Worm (Caenorhabditis elegans) whole organism, young adult: ENCODE measurements around the gene atl-1.

Source experiments
- B0019.2 ChIP-seq: fragments of 200-800 bp; sonication (Bioruptor generic); conservative IDR thresholded peaks from 2 replicates; pipeline ENCODE4 v1.3.6; 2022; ENCODE audit warnings: missing genetic modification reagents, missing genetic modification characterization, missing compliant biosample characterization
- B0035.1 ChIP-seq: sonication (generic microtip); optimal IDR thresholded peaks from 2 replicates; lab custom pipeline; 2016; ENCODE audit warnings: missing genetic modification characterization, mild to moderate bottlenecking, missing compliant biosample characterization, missing genotype, missing genetic modification reagents
- C06A6.2 ChIP-seq: fragments of 200-800 bp; sonication (Bioruptor generic); conservative IDR thresholded peaks from 2 replicates; pipeline ENCODE4 v1.3.6; 2022; ENCODE audit warnings: missing genetic modification characterization, missing compliant biosample characterization
- F23B12.7 ChIP-seq: sonication (generic microtip); optimal IDR thresholded peaks from 2 replicates; lab custom pipeline; 2017; ENCODE audit warnings: missing genetic modification characterization, mild to moderate bottlenecking, missing compliant biosample characterization, antibody characterized with exemption, moderate library complexity; ENCODE audit not compliant: insufficient read depth
- F33H1.4 ChIP-seq: fragments of 200-800 bp; sonication (Bioruptor generic); IDR thresholded peaks from 2 replicates; pipeline ENCODE4 v1.3.6; 2022; ENCODE audit warnings: missing genetic modification reagents, missing genetic modification characterization, missing compliant biosample characterization
- F39B2.1 ChIP-seq: fragments of 200-800 bp; sonication (Bioruptor generic); IDR thresholded peaks from 2 replicates; pipeline ENCODE4 v1.3.6; 2022; ENCODE audit warnings: missing genetic modification reagents, missing genetic modification characterization, missing compliant biosample characterization
- F57C9.4 ChIP-seq: sonication (generic microtip); optimal IDR thresholded peaks from 2 replicates; lab custom pipeline; 2017; ENCODE audit warnings: mild to moderate bottlenecking, missing genetic modification characterization, missing compliant biosample characterization
- Y53G8AR.9 ChIP-seq: fragments of 200-800 bp; sonication (Bioruptor generic); conservative IDR thresholded peaks from 2 replicates; pipeline ENCODE4 v1.3.6; 2022; ENCODE audit warnings: missing genetic modification reagents, missing genetic modification characterization, missing compliant biosample characterization
- Y79H2A.3 ChIP-seq: fragments of 200-800 bp; sonication (Bioruptor generic); conservative IDR thresholded peaks from 2 replicates; pipeline ENCODE4 v1.3.6; 2022; ENCODE audit warnings: missing genetic modification reagents, missing genetic modification characterization, missing compliant biosample characterization
- ZK185.1 ChIP-seq: sonication (generic microtip); optimal IDR thresholded peaks from 2 replicates; lab custom pipeline; 2016; ENCODE audit warnings: mild to moderate bottlenecking, missing genetic modification characterization, missing compliant biosample characterization; ENCODE audit not compliant: poor library complexity, severe bottlenecking
- ama-1 ChIP-seq, 3 experiments: fragments of 150-350 bp in 1 of 3; sonication (generic microtip) in 2 of 3; optimal IDR thresholded peaks; 2 replicates each; lab custom pipeline; 2014 to 2018; ENCODE audit warnings: missing biosample characterization in 2 of 3, missing genetic modification characterization in 2 of 3, missing genetic modification reagents in 2 of 3
- aptf-2 ChIP-seq: fragments of 200-800 bp; sonication (Bioruptor generic); conservative IDR thresholded peaks from 2 replicates; pipeline ENCODE4 v1.3.6; 2022; ENCODE audit warnings: missing genetic modification reagents, missing genetic modification characterization, missing compliant biosample characterization
- athp-1 ChIP-seq: sonication (generic microtip); optimal IDR thresholded peaks from 2 replicates; lab custom pipeline; 2017; ENCODE audit warnings: mild to moderate bottlenecking, missing genetic modification characterization, missing compliant biosample characterization
- ccch-3 ChIP-seq: fragments of 200-800 bp; sonication (Bioruptor generic); optimal IDR thresholded peaks from 2 replicates; lab custom pipeline; 2018; ENCODE audit warnings: mild to moderate bottlenecking, missing genetic modification characterization, missing compliant biosample characterization
- cebp-2 ChIP-seq: fragments of 200-800 bp; sonication (Bioruptor generic); IDR thresholded peaks from 2 replicates; pipeline ENCODE4 v1.3.6; 2022; ENCODE audit warnings: missing genetic modification characterization, missing compliant biosample characterization
- ceh-100 ChIP-seq: fragments of 200-800 bp; sonication (Bioruptor generic); IDR thresholded peaks from 2 replicates; pipeline ENCODE4 v1.3.6; 2022; ENCODE audit warnings: missing genetic modification reagents, missing genetic modification characterization, missing compliant biosample characterization
- ceh-40 ChIP-seq: fragments of 200-800 bp; sonication (Bioruptor generic); IDR thresholded peaks from 2 replicates; pipeline ENCODE4 v1.3.6; 2022; ENCODE audit warnings: missing genetic modification characterization, missing compliant biosample characterization
- chd-7 ChIP-seq: sonication (generic microtip); optimal IDR thresholded peaks from 2 replicates; lab custom pipeline; 2016; ENCODE audit warnings: mild to moderate bottlenecking, missing genetic modification characterization, moderate library complexity, missing compliant biosample characterization
- dpff-1 ChIP-seq: sonication (generic microtip); optimal IDR thresholded peaks from 2 replicates; lab custom pipeline; 2017; ENCODE audit warnings: mild to moderate bottlenecking, missing genetic modification characterization, missing compliant biosample characterization
- dpl-1 ChIP-seq: fragments of 150-350 bp; optimal IDR thresholded peaks from 2 replicates; lab custom pipeline; 2014; ENCODE audit warnings: missing biosample characterization, missing genetic modification reagents, missing genetic modification characterization
- egl-18 ChIP-seq: fragments of 200-800 bp; sonication (Bioruptor generic); IDR thresholded peaks from 2 replicates; pipeline ENCODE4 v1.3.6; 2022; ENCODE audit warnings: missing genetic modification reagents, missing genetic modification characterization, missing compliant biosample characterization
- egl-44 ChIP-seq: fragments of 200-800 bp; sonication (Bioruptor generic); IDR thresholded peaks from 2 replicates; pipeline ENCODE4 v1.3.6; 2022; ENCODE audit warnings: missing genetic modification reagents, missing genetic modification characterization, missing compliant biosample characterization
- egrh-3 ChIP-seq: fragments of 200-800 bp; sonication (Bioruptor generic); IDR thresholded peaks from 2 replicates; pipeline ENCODE4 v1.3.6; 2022; ENCODE audit warnings: missing genetic modification reagents, missing genetic modification characterization, missing compliant biosample characterization
- him-1 ChIP-seq: sonication (generic microtip); optimal IDR thresholded peaks from 2 replicates; lab custom pipeline; 2016; ENCODE audit warnings: missing genotype, missing genetic modification reagents, missing genetic modification characterization, missing compliant biosample characterization
- hlh-26 ChIP-seq: fragments of 200-800 bp; sonication (Bioruptor generic); conservative IDR thresholded peaks from 2 replicates; pipeline ENCODE4 v1.3.6; 2022; ENCODE audit warnings: missing genetic modification reagents, missing genetic modification characterization, missing compliant biosample characterization
- hrde-1 ChIP-seq: sonication (generic microtip); optimal IDR thresholded peaks from 2 replicates; lab custom pipeline; 2016; ENCODE audit warnings: missing genetic modification characterization, mild to moderate bottlenecking, missing compliant biosample characterization, moderate library complexity, missing genotype, missing genetic modification reagents, borderline replicate concordance
- hsf-1 ChIP-seq: fragments of 200-800 bp; sonication (Bioruptor generic); IDR thresholded peaks from 2 replicates; pipeline ENCODE4 v1.3.6; 2022; ENCODE audit warnings: missing genetic modification reagents, missing genetic modification characterization, missing compliant biosample characterization
- lag-1 ChIP-seq: fragments of 200-800 bp; sonication (Bioruptor generic); IDR thresholded peaks from 2 replicates; pipeline ENCODE4 v1.3.6; 2022; ENCODE audit warnings: missing genetic modification reagents, missing genetic modification characterization, missing compliant biosample characterization
- let-526 ChIP-seq: fragments of 200-800 bp; sonication (Bioruptor generic); IDR thresholded peaks from 2 replicates; pipeline ENCODE4 v1.3.6; 2022; ENCODE audit warnings: missing genetic modification reagents, missing genetic modification characterization, missing compliant biosample characterization
- let-607 ChIP-seq, 2 experiments: fragments of 200-800 bp in 1 of 2; sonication (Bioruptor generic) in 1 of 2; sonication (generic microtip) in 1 of 2; optimal IDR thresholded peaks; 2 replicates each; lab custom pipeline; 2016 to 2018; ENCODE audit warnings: mild to moderate bottlenecking in 2 of 2, missing compliant biosample characterization in 2 of 2, missing genetic modification characterization in 2 of 2, moderate library complexity in 2 of 2, missing genotype in 1 of 2
- lsy-27 ChIP-seq: sonication (generic microtip); optimal IDR thresholded peaks from 2 replicates; lab custom pipeline; 2017; ENCODE audit warnings: missing genetic modification characterization, mild to moderate bottlenecking, missing compliant biosample characterization, antibody characterized with exemption, missing genotype, borderline replicate concordance; ENCODE audit not compliant: insufficient read depth
- madf-6 ChIP-seq: fragments of 200-800 bp; sonication (Bioruptor generic); IDR thresholded peaks from 2 replicates; pipeline ENCODE4 v1.3.6; 2022; ENCODE audit warnings: missing genetic modification reagents, missing genetic modification characterization, missing compliant biosample characterization
- mel-28 ChIP-seq: sonication (generic microtip); optimal IDR thresholded peaks from 2 replicates; lab custom pipeline; 2016; ENCODE audit warnings: borderline replicate concordance, mild to moderate bottlenecking, missing genetic modification characterization, missing compliant biosample characterization
- nfya-2 ChIP-seq: fragments of 200-800 bp; sonication (Bioruptor generic); IDR thresholded peaks from 2 replicates; pipeline ENCODE4 v1.3.6; 2022; ENCODE audit warnings: missing genetic modification reagents, missing genetic modification characterization, missing compliant biosample characterization
- nhr-120 ChIP-seq: fragments of 200-800 bp; sonication (Bioruptor generic); IDR thresholded peaks from 2 replicates; pipeline ENCODE4 v1.3.6; 2022; ENCODE audit warnings: missing genetic modification characterization, missing compliant biosample characterization
- nhr-80 ChIP-seq: sonication (generic microtip); optimal IDR thresholded peaks from 2 replicates; lab custom pipeline; 2016; ENCODE audit warnings: missing genetic modification characterization, missing compliant biosample characterization
- rcor-1 ChIP-seq: fragments of 200-800 bp; sonication (Bioruptor generic); IDR thresholded peaks from 2 replicates; pipeline ENCODE4 v1.3.6; 2022; ENCODE audit warnings: missing genetic modification reagents, missing genetic modification characterization, missing compliant biosample characterization
- snpc-1.3 ChIP-seq: sonication (generic microtip); optimal IDR thresholded peaks from 2 replicates; lab custom pipeline; 2017; ENCODE audit warnings: missing genetic modification characterization, mild to moderate bottlenecking, missing compliant biosample characterization, antibody characterized with exemption, moderate library complexity, missing genotype, missing genetic modification reagents; ENCODE audit not compliant: insufficient read depth
- unc-130 ChIP-seq: sonication (generic microtip); optimal IDR thresholded peaks from 2 replicates; lab custom pipeline; 2016; ENCODE audit warnings: missing genetic modification reagents, missing genetic modification characterization, missing compliant biosample characterization
- unc-62 ChIP-seq: fragments of 150-350 bp; optimal IDR thresholded peaks from 2 replicates; lab custom pipeline; 2014; ENCODE audit warnings: missing biosample characterization, missing genetic modification reagents, missing genetic modification characterization
- zim-3 ChIP-seq: sonication (generic microtip); optimal IDR thresholded peaks from 2 replicates; lab custom pipeline; 2017; ENCODE audit warnings: mild to moderate bottlenecking, missing genetic modification characterization, moderate library complexity, missing compliant biosample characterization

Gene atl-1

DNA sequence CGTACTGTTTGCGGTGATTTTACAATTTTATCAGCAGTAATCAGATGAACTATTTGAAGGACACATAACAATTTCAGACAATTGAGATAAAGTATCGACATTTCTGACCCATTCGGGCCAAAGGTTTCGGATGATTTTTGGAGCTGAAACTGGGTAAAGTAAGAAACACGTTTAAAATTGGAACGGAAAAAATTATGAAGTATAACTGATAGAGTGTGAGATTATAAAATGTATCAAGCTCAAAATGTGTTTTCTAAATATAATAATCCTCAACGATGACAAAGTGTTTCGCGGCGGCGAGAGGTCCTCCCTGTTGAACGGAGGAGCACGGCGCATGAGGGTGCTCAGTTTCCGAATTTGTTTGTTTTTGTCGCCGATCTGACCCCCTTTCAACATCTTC is 40.2 kb upstream of the atl-1 start, which contains the start of gene ZK287.4:
Gene ZK287.4 (minus strand): TSS at position 101 of the 400 bp plus-strand sequence.
- TF ChIP-seq mel-28 (no peak), nfya-2 (GFP tag; lab: Robert Waterston, UW) (no peak), dpl-1 (no peak), snpc-1.3 (tag; lab: Kevin White, UChicago) (no peak), hsf-1 (no peak), F23B12.7 (no peak), egl-18 (GFP tag; lab: Robert Waterston, UW) (no peak), lsy-27 (tag; lab: Kevin White, UChicago) (no peak), B0035.1 (tag; lab: Kevin White, UChicago) (no peak), ceh-40 (GFP tag; lab: Robert Waterston, UW) (no peak), C06A6.2 (no peak), ccch-3 (no peak), Y53G8AR.9 (no peak)

DNA sequence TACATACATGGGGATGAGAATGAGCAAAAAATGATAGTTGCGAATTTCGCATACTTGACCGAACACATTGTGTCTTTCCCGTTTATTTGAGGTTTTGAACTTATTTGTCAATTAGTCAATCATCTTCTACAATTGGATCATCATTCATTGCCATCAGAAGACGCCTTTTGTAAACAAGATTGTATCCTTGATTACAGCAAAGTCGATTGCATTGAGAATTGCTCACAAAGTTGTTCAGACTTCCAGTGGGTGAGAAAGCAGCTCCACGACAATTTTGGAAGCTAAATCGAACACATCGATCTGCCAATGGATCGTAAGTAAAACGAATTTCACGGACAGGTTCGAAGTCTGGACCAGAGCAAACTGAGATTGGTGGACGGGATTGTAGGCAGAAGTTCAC is 34.9 kb upstream of the atl-1 start:
- TF ChIP-seq athp-1 (tag; lab: Kevin White, UChicago) (no peak), lag-1 (GFP tag; lab: Robert Waterston, UW) (no peak), unc-62 (no peak), hlh-26 (GFP tag; lab: Robert Waterston, UW) (no peak), nhr-120 (no peak), ZK185.1 (tag; lab: Kevin White, UChicago) (no peak), hrde-1 (tag; lab: Kevin White, UChicago) (no peak), mel-28 (no peak), unc-130 (GFP tag; lab: Kevin White, UChicago) (no peak), chd-7 (tag; lab: Kevin White, UChicago) (no peak), cebp-2 (no peak), madf-6 (GFP tag; lab: Robert Waterston, UW) (no peak), egl-44 (GFP tag; lab: Robert Waterston, UW) (no peak), B0019.2 (GFP tag; lab: Robert Waterston, UW) (no peak), zim-3 (tag; lab: Kevin White, UChicago) (no peak)
- TF ChIP-seq, all 124 proteins: peak for 0

DNA sequence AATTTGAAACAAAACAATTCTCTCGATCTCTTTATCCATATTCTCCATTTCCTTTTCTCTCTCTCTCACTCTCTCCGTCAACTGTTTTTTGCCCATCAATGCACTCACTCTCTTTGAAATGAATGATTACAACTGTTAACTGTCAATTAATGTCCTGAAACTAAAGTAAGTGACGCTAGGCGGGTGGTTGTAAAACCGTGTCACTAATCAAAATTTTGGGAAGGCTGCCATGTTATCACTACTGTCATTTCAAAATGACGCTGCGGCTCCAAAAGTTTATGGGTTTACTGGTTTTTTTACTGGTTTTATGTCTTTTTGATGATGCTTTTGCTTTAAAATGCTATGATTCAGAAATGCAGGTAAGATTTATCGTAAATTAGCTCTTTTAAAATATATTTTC is 33.8 kb upstream of the atl-1 start, which contains the start of gene ZK287.9:
Gene ZK287.9 (plus strand): TSS at position 192 of the 400 bp plus-strand sequence.
- TF ChIP-seq nhr-80 (tag; lab: Kevin White, UChicago) (peak; percentile 80), rcor-1 (no peak), let-607 (tag; optimal IDR thresholded peaks at IDR 0.05; lab: Kevin White, UChicago) (peak; percentile 73 to 93), unc-62 (peak; percentile 34)

DNA sequence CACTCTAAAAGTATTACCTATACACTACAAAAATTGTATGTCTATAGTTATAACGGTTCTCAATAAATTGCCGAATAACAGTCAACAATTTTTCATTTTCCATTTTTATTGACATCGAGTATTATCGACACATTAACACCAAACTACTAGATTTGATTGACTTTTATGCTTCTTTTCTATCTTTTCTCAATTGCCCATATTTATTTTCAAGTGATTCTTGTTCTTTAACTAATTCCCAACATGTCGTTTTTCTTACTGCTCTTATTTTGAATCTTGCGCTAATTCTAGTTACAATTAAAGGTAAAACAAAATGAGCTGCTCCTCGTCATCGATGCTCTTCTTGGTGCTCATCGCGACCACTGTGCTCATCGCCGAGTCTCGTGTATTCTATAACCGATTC is 32.6 kb upstream of the atl-1 start, which contains the start of gene cthd-1:
Gene cthd-1 (plus strand): TSS at position 301 of the 400 bp plus-strand sequence.
- TF ChIP-seq egrh-3 (GFP tag; lab: Robert Waterston, UW) (no peak), nhr-80 (tag; lab: Kevin White, UChicago) (peak; percentile 6), mel-28 (no peak)

DNA sequence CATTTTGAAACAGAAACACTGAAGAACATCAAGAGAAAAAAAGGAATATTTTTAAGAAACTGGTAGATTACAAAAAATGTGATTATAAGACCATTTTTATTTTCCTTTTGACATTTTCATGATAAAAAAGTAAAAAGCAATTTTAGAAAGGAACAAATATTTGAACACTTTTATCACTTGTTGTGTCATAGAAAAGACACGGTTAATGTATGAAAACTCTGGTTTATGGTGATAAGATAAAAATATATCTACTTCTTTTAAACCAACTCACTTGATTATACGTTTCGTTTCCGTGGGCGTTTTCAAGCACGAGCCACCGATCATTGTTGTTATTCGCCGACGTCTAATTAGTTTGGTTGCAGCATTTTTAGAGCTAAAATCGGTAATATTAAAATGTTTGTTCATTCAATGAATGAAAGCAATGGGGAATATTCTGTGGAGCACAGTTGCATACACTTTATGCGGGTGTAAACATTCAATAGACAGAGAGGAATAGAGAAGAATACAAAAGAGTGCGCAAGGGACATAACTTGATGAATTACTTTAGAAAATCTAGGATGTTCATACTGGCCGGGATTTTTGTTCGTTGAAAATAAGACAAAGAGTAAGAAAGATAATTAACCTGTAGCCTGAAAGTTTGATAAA is 27.9 kb upstream of the atl-1 start, which contains the start of gene sulp-8:
Gene sulp-8 (minus strand): TSS at position 469 of the 645 bp plus-strand sequence.
- no peak for TF ChIP-seq madf-6 (GFP tag; lab: Robert Waterston, UW)
- no peak for TF ChIP-seq ama-1 (optimal IDR thresholded peaks at IDR 0.05; lab: Kevin White, UChicago)
- no peak for TF ChIP-seq ama-1 (GFP tag; optimal IDR thresholded peaks at IDR 0.05; lab: Kevin White, UChicago)
- no peak for TF ChIP-seq F33H1.4 (GFP tag; lab: Robert Waterston, UW)
- TF ChIP-seq F57C9.4: no peak
- TF ChIP-seq him-1 (tag; lab: Kevin White, UChicago): no peak
- no peak for TF ChIP-seq ceh-100 (GFP tag; lab: Robert Waterston, UW)
- no peak for TF ChIP-seq aptf-2 (GFP tag; lab: Robert Waterston, UW)
- no peak for TF ChIP-seq Y79H2A.3 (GFP tag; lab: Robert Waterston, UW)
- no peak for TF ChIP-seq let-526 (GFP tag; lab: Robert Waterston, UW)
- no peak for TF ChIP-seq dpff-1 (tag; lab: Kevin White, UChicago)
- TF ChIP-seq F39B2.1: no peak
